Fruit fly (Drosophila melanogaster) whole organism, prepupa: ENCODE results near the gene Gr64e.

Experiments used
- CG11294 ChIP-seq: fragments of 200-800 bp; sonication (Bioruptor generic); IDR thresholded peaks from 2 replicates; pipeline ENCODE4 v1.3.6; 2022; ENCODE audit warnings: missing biosample characterization, missing genetic modification characterization
- CG16779 ChIP-seq: fragments of 200-800 bp; sonication (Bioruptor generic); optimal IDR thresholded peaks from 3 replicates; lab custom pipeline; 2017; ENCODE audit warnings: missing biosample characterization, mild to moderate bottlenecking, missing genetic modification characterization
- CG6276 ChIP-seq: fragments of 200-800 bp; sonication (Bioruptor generic); optimal IDR thresholded peaks from 2 replicates; lab custom pipeline; 2017; ENCODE audit warnings: missing biosample characterization, mild to moderate bottlenecking, missing genetic modification characterization
- Hr38 ChIP-seq: sonication (Bioruptor generic); optimal IDR thresholded peaks from 2 replicates; lab custom pipeline; 2016; ENCODE audit warnings: missing biosample characterization, missing genetic modification characterization
- Hr4 ChIP-seq: fragments of 200-800 bp; sonication (Bioruptor generic); optimal IDR thresholded peaks from 3 replicates; lab custom pipeline; 2016; ENCODE audit warnings: missing biosample characterization, missing genetic modification characterization
- Lpt ChIP-seq: fragments of 200-800 bp; sonication (Bioruptor generic); optimal IDR thresholded peaks from 3 replicates; lab custom pipeline; 2016; ENCODE audit warnings: missing biosample characterization, missing genetic modification characterization
- Met ChIP-seq: fragments of 200-800 bp; sonication (Bioruptor generic); optimal IDR thresholded peaks from 3 replicates; lab custom pipeline; 2016; ENCODE audit warnings: missing biosample characterization, missing genetic modification characterization
- Sox14 ChIP-seq: fragments of 200-800 bp; sonication (Bioruptor generic); optimal IDR thresholded peaks from 3 replicates; lab custom pipeline; 2016; ENCODE audit warnings: missing biosample characterization, missing genetic modification characterization
- pdm3 ChIP-seq: fragments of 200-800 bp; sonication (Bioruptor generic); optimal IDR thresholded peaks from 3 replicates; lab custom pipeline; 2016; ENCODE audit warnings: missing biosample characterization, missing genetic modification characterization
- topi ChIP-seq: fragments of 200-800 bp; sonication (Bioruptor generic); optimal IDR thresholded peaks from 3 replicates; lab custom pipeline; 2016; ENCODE audit warnings: missing biosample characterization, missing genetic modification characterization

- TF ChIP-seq Sox14 (GFP tag; lab: Kevin White, UChicago) (no peak), Met (no peak), pdm3 (no peak), CG11294 (GFP tag; lab: Robert Waterston, UW) (no peak), CG6276 (GFP tag; lab: Kevin White, UChicago) (no peak), Lpt (no peak), topi (GFP tag; lab: Kevin White, UChicago) (no peak), CG16779 (no peak), Hr4 (GFP tag; lab: Kevin White, UChicago) (peak; percentile 13), Hr38 (GFP tag; lab: Kevin White, UChicago) (no peak)
These were observed 27.4 kb downstream of the Gr64e start, which contains the start of gene Ugt305A1 for dm6 chr3L:4059293-4059820.
